Worm (Caenorhabditis elegans): Measurements from ENCODE around the gene ptp-8.

ptp-8 gene

ce11 chrIV:7414163-7414562 is 32.3 kb downstream of the ptp-8 start:
- TF ChIP-seq hmbx-1 (tag; optimal IDR thresholded peaks at IDR 0.05): no peak
- TF ChIP-seq tbx-37 (GFP tag; conservative IDR thresholded peaks at IDR 0.05): no peak
- no peak for TF ChIP-seq ceh-13 (GFP tag; optimal IDR thresholded peaks at IDR 0.05)
- TF ChIP-seq pes-1 (GFP tag; IDR thresholded peaks at IDR 0.05): no peak
- TF ChIP-seq scrt-1 (GFP tag; IDR thresholded peaks at IDR 0.05): no peak

- no peak for TF ChIP-seq ceh-36 (tag; optimal IDR thresholded peaks at IDR 0.05)
- TF ChIP-seq aly-1 (tag; optimal IDR thresholded peaks at IDR 0.05): no peak
- TF ChIP-seq hmbx-1 (tag; optimal IDR thresholded peaks at IDR 0.05): no peak
- TF ChIP-seq B0310.2 (tag; optimal IDR thresholded peaks at IDR 0.05): no peak
- TF ChIP-seq tra-4 (tag; optimal IDR thresholded peaks at IDR 0.05): no peak
- TF ChIP-seq F13C5.2 (tag; optimal IDR thresholded peaks at IDR 0.05): no peak
- TF ChIP-seq tbx-37 (GFP tag; conservative IDR thresholded peaks at IDR 0.05): no peak
Measured at ce11 chrIV:7418818-7419217, 37.0 kb downstream of the ptp-8 start, which contains the start of gene B0496.6. TSS of gene B0496.6 (plus strand) at chrIV:7419118.

- TF ChIP-seq ceh-13 (GFP tag; optimal IDR thresholded peaks at IDR 0.05) (no peak), ceh-36 (tag; optimal IDR thresholded peaks at IDR 0.05) (no peak), flt-1 (GFP tag; IDR thresholded peaks at IDR 0.05) (no peak), ets-7 (tag; optimal IDR thresholded peaks at IDR 0.05) (no peak), tbx-37 (GFP tag; conservative IDR thresholded peaks at IDR 0.05) (no peak), pes-1 (GFP tag; IDR thresholded peaks at IDR 0.05) (no peak), tbx-11 (GFP tag; IDR thresholded peaks at IDR 0.05) (no peak), hnd-1 (tag; optimal IDR thresholded peaks at IDR 0.05) (no peak), B0310.2 (tag; optimal IDR thresholded peaks at IDR 0.05) (no peak), ama-1 (optimal IDR thresholded peaks at IDR 0.05) (no peak), F13C5.2 (tag; optimal IDR thresholded peaks at IDR 0.05) (no peak), scrt-1 (GFP tag; IDR thresholded peaks at IDR 0.05) (no peak), aly-1 (tag; optimal IDR thresholded peaks at IDR 0.05) (no peak), sea-1 (GFP tag; conservative IDR thresholded peaks at IDR 0.05) (no peak), tra-4 (tag; optimal IDR thresholded peaks at IDR 0.05) (no peak), hmg-4 (GFP tag; optimal IDR thresholded peaks at IDR 0.05) (no peak), hmbx-1 (tag; optimal IDR thresholded peaks at IDR 0.05) (no peak)
Measured at ce11 chrIV:7420913-7421312, 39.1 kb downstream of the ptp-8 start, which contains the start of gene srtx-1. TSS of gene srtx-1 (plus strand) at chrIV:7421213.

ce11 chrIV:7424198-7424597 is 42.3 kb downstream of the ptp-8 start, which contains the start of gene unc-82:
TSS of gene unc-82 (plus strand) at chrIV:7424498.
- TF ChIP-seq ets-7 (tag; optimal IDR thresholded peaks at IDR 0.05): no peak
- TF ChIP-seq scrt-1 (GFP tag; IDR thresholded peaks at IDR 0.05): no peak
- TF ChIP-seq pes-1 (GFP tag; IDR thresholded peaks at IDR 0.05): no peak
- no peak for TF ChIP-seq tbx-37 (GFP tag; conservative IDR thresholded peaks at IDR 0.05)
- no peak for TF ChIP-seq hmbx-1 (tag; optimal IDR thresholded peaks at IDR 0.05)
- TF ChIP-seq tra-4 (tag; optimal IDR thresholded peaks at IDR 0.05): no peak
- no peak for TF ChIP-seq flt-1 (GFP tag; IDR thresholded peaks at IDR 0.05)
- no peak for TF ChIP-seq aly-1 (tag; optimal IDR thresholded peaks at IDR 0.05)
- TF ChIP-seq hnd-1 (tag; optimal IDR thresholded peaks at IDR 0.05): no peak

ce11 chrIV:7426055-7426454 is 44.2 kb downstream of the ptp-8 start:
- TF ChIP-seq tbx-37 (GFP tag; conservative IDR thresholded peaks at IDR 0.05) (no peak), hnd-1 (tag; optimal IDR thresholded peaks at IDR 0.05) (no peak), pes-1 (GFP tag; IDR thresholded peaks at IDR 0.05) (no peak), tbx-11 (GFP tag; IDR thresholded peaks at IDR 0.05) (no peak), B0310.2 (tag; optimal IDR thresholded peaks at IDR 0.05) (no peak), F13C5.2 (tag; optimal IDR thresholded peaks at IDR 0.05) (no peak), hmg-4 (GFP tag; optimal IDR thresholded peaks at IDR 0.05) (no peak)

ce11 chrIV:7428347-7428746 is 46.5 kb downstream of the ptp-8 start:
- TF ChIP-seq B0310.2 (tag; optimal IDR thresholded peaks at IDR 0.05) (no peak), ceh-36 (tag; optimal IDR thresholded peaks at IDR 0.05) (no peak), pes-1 (GFP tag; IDR thresholded peaks at IDR 0.05) (no peak), F13C5.2 (tag; optimal IDR thresholded peaks at IDR 0.05) (no peak), flt-1 (GFP tag; IDR thresholded peaks at IDR 0.05) (no peak), ama-1 (optimal IDR thresholded peaks at IDR 0.05) (no peak), scrt-1 (GFP tag; IDR thresholded peaks at IDR 0.05) (no peak), sea-1 (GFP tag; conservative IDR thresholded peaks at IDR 0.05) (no peak), hmg-4 (GFP tag; optimal IDR thresholded peaks at IDR 0.05) (no peak), hnd-1 (tag; optimal IDR thresholded peaks at IDR 0.05) (no peak), ceh-13 (GFP tag; optimal IDR thresholded peaks at IDR 0.05) (no peak), tra-4 (tag; optimal IDR thresholded peaks at IDR 0.05) (no peak), hmbx-1 (tag; optimal IDR thresholded peaks at IDR 0.05) (no peak), tbx-37 (GFP tag; conservative IDR thresholded peaks at IDR 0.05) (no peak), tbx-11 (GFP tag; IDR thresholded peaks at IDR 0.05) (no peak)

- no peak for TF ChIP-seq B0310.2 (tag; optimal IDR thresholded peaks at IDR 0.05)
- no peak for TF ChIP-seq pes-1 (GFP tag; IDR thresholded peaks at IDR 0.05)
- no peak for TF ChIP-seq scrt-1 (GFP tag; IDR thresholded peaks at IDR 0.05)
Measured at ce11 chrIV:7428998-7429397, 47.1 kb downstream of the ptp-8 start.

ce11 chrIV:7433858-7434257 is 52.0 kb downstream of the ptp-8 start, which contains the start of gene B0496.11:
TSS of gene B0496.11 (minus strand) at chrIV:7433958.
- TF ChIP-seq flt-1 (GFP tag; IDR thresholded peaks at IDR 0.05) (no peak), hmg-4 (GFP tag; optimal IDR thresholded peaks at IDR 0.05) (no peak), F13C5.2 (tag; optimal IDR thresholded peaks at IDR 0.05) (no peak), hnd-1 (tag; optimal IDR thresholded peaks at IDR 0.05) (no peak), tbx-37 (GFP tag; conservative IDR thresholded peaks at IDR 0.05) (no peak), tra-4 (tag; optimal IDR thresholded peaks at IDR 0.05) (no peak), aly-1 (tag; optimal IDR thresholded peaks at IDR 0.05) (no peak), pes-1 (GFP tag; IDR thresholded peaks at IDR 0.05) (no peak), ets-7 (tag; optimal IDR thresholded peaks at IDR 0.05) (no peak), tbx-11 (GFP tag; IDR thresholded peaks at IDR 0.05) (no peak), ceh-13 (GFP tag; optimal IDR thresholded peaks at IDR 0.05) (no peak)
